Worm (Caenorhabditis elegans) whole organism, midembryonic: ENCODE data around the gene prx-13.

Source experiments
- flt-1 ChIP-seq: fragments of 200-800 bp; sonication (Bioruptor generic); IDR thresholded peaks from 2 replicates; pipeline ENCODE4 v1.3.6; 2022; ENCODE audit warnings: missing genetic modification characterization, missing compliant biosample characterization
- klf-2 ChIP-seq: fragments of 200-800 bp; sonication (Bioruptor generic); conservative IDR thresholded peaks from 2 replicates; pipeline ENCODE4 v1.3.6; 2022; ENCODE audit warnings: missing genetic modification reagents, missing genetic modification characterization, missing compliant biosample characterization
- ztf-29 ChIP-seq: fragments of 200-800 bp; sonication (Bioruptor generic); IDR thresholded peaks from 2 replicates; pipeline ENCODE4 v1.3.6; 2022; ENCODE audit warnings: missing genetic modification reagents, missing genetic modification characterization, missing compliant biosample characterization

- TF ChIP-seq flt-1 (GFP tag; lab: Robert Waterston, UW) (no peak), ztf-29 (GFP tag; lab: Robert Waterston, UW) (no peak), klf-2 (GFP tag; lab: Robert Waterston, UW) (no peak)
Observed at ce11 chrII:7207649-7208048, 44.2 kb downstream of the prx-13 start.
